Fruit fly (Drosophila melanogaster) whole organism, embryonic: ENCODE results near the gene Piezo.
A peak's percentile ranks its signal among the peaks of the same experiment; 100 is the strongest.

Experiments used
- CG11085 ChIP-seq: fragments of 200-800 bp; sonication (Bioruptor generic); IDR thresholded peaks from 2 replicates; pipeline ENCODE4 v1.3.6; 2022; ENCODE audit warnings: missing biosample characterization, missing genetic modification characterization
- CG13624 ChIP-seq: fragments of 200-800 bp; sonication (Bioruptor generic); optimal IDR thresholded peaks from 2 replicates; lab custom pipeline; 2016; ENCODE audit warnings: missing biosample characterization, missing genetic modification characterization
- CG14441 ChIP-seq: fragments of 200-800 bp; sonication (Bioruptor generic); IDR thresholded peaks from 2 replicates; pipeline ENCODE4 v1.3.6; 2022; ENCODE audit warnings: missing biosample characterization, missing genetic modification characterization
- CG17361 ChIP-seq: fragments of 200-800 bp; sonication (Bioruptor generic); IDR thresholded peaks from 3 replicates; pipeline ENCODE4 v1.3.6; 2022; ENCODE audit warnings: missing biosample characterization, missing genetic modification characterization
- CG18619 ChIP-seq: fragments of 200-800 bp; sonication (Bioruptor generic); optimal IDR thresholded peaks from 3 replicates; lab custom pipeline; 2017; ENCODE audit warnings: missing biosample characterization, mild to moderate bottlenecking, missing genetic modification characterization
- CG2875 ChIP-seq: fragments of 200-800 bp; sonication (Bioruptor generic); optimal IDR thresholded peaks from 2 replicates; lab custom pipeline; 2017; ENCODE audit warnings: missing biosample characterization, mild to moderate bottlenecking, missing genetic modification characterization, missing genetic modification reagents
- CG2889 ChIP-seq: fragments of 200-800 bp; sonication (Bioruptor generic); IDR thresholded peaks from 3 replicates; pipeline ENCODE4 v1.3.6; 2022; ENCODE audit warnings: missing biosample characterization, missing genetic modification characterization
- CG31224 ChIP-seq: fragments of 200-800 bp; sonication (Bioruptor generic); IDR thresholded peaks from 2 replicates; pipeline ENCODE4 v1.3.6; 2022; ENCODE audit warnings: missing biosample characterization, missing genetic modification characterization
- CG32772 ChIP-seq: fragments of 200-800 bp; sonication (Bioruptor generic); IDR thresholded peaks from 2 replicates; pipeline ENCODE4 v1.3.6; 2022; ENCODE audit warnings: missing biosample characterization, missing genetic modification characterization
- CG3726 ChIP-seq: fragments of 200-800 bp; sonication (Bioruptor generic); IDR thresholded peaks from 3 replicates; pipeline ENCODE4, ENCODE4 v1.3.6; 2022; ENCODE audit warnings: missing biosample characterization, missing genetic modification characterization
- CG3847 ChIP-seq: fragments of 200-800 bp; sonication (Bioruptor generic); IDR thresholded peaks from 2 replicates; pipeline ENCODE4 v1.3.6; 2022; ENCODE audit warnings: missing biosample characterization, missing genetic modification characterization
- CG4617 ChIP-seq: fragments of 200-800 bp; sonication (Bioruptor generic); optimal IDR thresholded peaks from 3 replicates; lab custom pipeline; 2016; ENCODE audit warnings: missing biosample characterization, missing genetic modification characterization, borderline replicate concordance
- CG7357 ChIP-seq: fragments of 200-800 bp; sonication (Bioruptor generic); IDR thresholded peaks from 3 replicates; pipeline ENCODE4 v1.3.6; 2022; ENCODE audit warnings: missing biosample characterization, missing genetic modification characterization
- CG8359 ChIP-seq: fragments of 200-800 bp; sonication (Bioruptor generic); optimal IDR thresholded peaks from 2 replicates; lab custom pipeline; 2017; ENCODE audit warnings: missing biosample characterization, mild to moderate bottlenecking, missing genetic modification characterization, borderline replicate concordance
- CG8944 ChIP-seq: fragments of 200-800 bp; sonication (Bioruptor generic); optimal IDR thresholded peaks from 3 replicates; lab custom pipeline; 2016; ENCODE audit warnings: missing biosample characterization, missing genetic modification characterization
- CG9609 ChIP-seq: fragments of 200-800 bp; sonication (Bioruptor generic); optimal IDR thresholded peaks from 3 replicates; lab custom pipeline; 2016; ENCODE audit warnings: missing biosample characterization, missing genetic modification characterization
- CTCF ChIP-seq: fragments of 200-800 bp; sonication (Bioruptor generic); optimal IDR thresholded peaks from 2 replicates; lab custom pipeline; 2017; ENCODE audit warnings: missing biosample characterization, mild to moderate bottlenecking, missing genetic modification characterization, moderate library complexity
- Deaf1 ChIP-seq: fragments of 200-800 bp; optimal IDR thresholded peaks from 3 replicates; lab custom pipeline; 2019; ENCODE audit warnings: missing biosample characterization, mild to moderate bottlenecking, missing genetic modification characterization, moderate library complexity
- Dfd ChIP-seq, 2 experiments: fragments of >200 bp; optimal IDR thresholded peaks; 2 replicates each; lab custom pipeline; 2017; ENCODE audit warnings: missing biosample characterization in 2 of 2, missing genetic modification characterization in 2 of 2
- Dip3 ChIP-seq: fragments of 200-800 bp; sonication (Bioruptor generic); optimal IDR thresholded peaks from 3 replicates; lab custom pipeline; 2016; ENCODE audit warnings: missing biosample characterization, missing genetic modification characterization
- H2.0 ChIP-seq: fragments of 200-800 bp; sonication (Bioruptor generic); IDR thresholded peaks from 2 replicates; pipeline ENCODE4 v1.3.6; 2022; ENCODE audit warnings: missing biosample characterization, missing genetic modification characterization
- Hand ChIP-seq: fragments of 200-800 bp; sonication (Bioruptor generic); optimal IDR thresholded peaks from 2 replicates; lab custom pipeline; 2017; ENCODE audit warnings: mild to moderate bottlenecking, missing biosample characterization, missing genetic modification reagents, missing genetic modification characterization
- Med ChIP-seq: fragments of 200-800 bp; sonication (Bioruptor generic); peaks from one replicate; lab custom pipeline; 2016; ENCODE audit warnings: missing biosample characterization, missing genetic modification characterization, mild to moderate bottlenecking, inconsistent platforms, moderate library complexity
- NC2α ChIP-seq: fragments of 200-800 bp; sonication (Bioruptor generic); optimal IDR thresholded peaks from 2 replicates; lab custom pipeline; 2016; ENCODE audit warnings: missing biosample characterization, missing genetic modification characterization
- Nf-YA ChIP-seq: fragments of 200-800 bp; sonication (Bioruptor generic); IDR thresholded peaks from 2 replicates; pipeline ENCODE4 v1.3.6; 2022; ENCODE audit warnings: missing biosample characterization, missing genetic modification characterization
- Rx ChIP-seq: fragments of 200-800 bp; sonication (Bioruptor generic); IDR thresholded peaks from 2 replicates; pipeline ENCODE4 v1.3.6; 2022; ENCODE audit warnings: missing biosample characterization, missing genetic modification characterization
- Sry-δ ChIP-seq: fragments of 200-800 bp; sonication (Bioruptor generic); optimal IDR thresholded peaks from 2 replicates; lab custom pipeline; 2016; ENCODE audit warnings: missing biosample characterization, missing genetic modification characterization
- al ChIP-seq: fragments of 200-800 bp; sonication (Bioruptor generic); IDR thresholded peaks from 2 replicates; pipeline ENCODE4 v1.3.6; 2022; ENCODE audit warnings: missing biosample characterization, missing genetic modification characterization
- ap ChIP-seq: fragments of 200-800 bp; sonication (Bioruptor generic); IDR thresholded peaks from 2 replicates; pipeline ENCODE4 v1.3.6; 2022; ENCODE audit warnings: missing biosample characterization, missing genetic modification characterization
- ato ChIP-seq: fragments of 200-800 bp; sonication (Bioruptor generic); IDR thresholded peaks from 2 replicates; pipeline ENCODE4 v1.3.6; 2022; ENCODE audit warnings: missing biosample characterization, missing genetic modification characterization; ENCODE audit not compliant: partially characterized antibody
- az2 ChIP-seq: fragments of 200-800 bp; sonication (Bioruptor generic); optimal IDR thresholded peaks from 3 replicates; lab custom pipeline; 2016; ENCODE audit warnings: missing biosample characterization, missing genetic modification characterization
- cad ChIP-seq: fragments of >200 bp; optimal IDR thresholded peaks from 2 replicates; lab custom pipeline; 2017; ENCODE audit warnings: missing biosample characterization, missing genetic modification characterization
- dan ChIP-seq: fragments of 200-800 bp; sonication (Bioruptor generic); IDR thresholded peaks from 2 replicates; pipeline ENCODE4 v1.3.6; 2022; ENCODE audit warnings: missing biosample characterization, missing genetic modification characterization
- ems ChIP-seq: fragments of 200-800 bp; sonication (Bioruptor generic); optimal IDR thresholded peaks from 3 replicates; lab custom pipeline; 2016; ENCODE audit warnings: missing biosample characterization, missing genetic modification characterization
- eve ChIP-seq, 2 experiments: fragments of >200 bp; optimal IDR thresholded peaks; 2 replicates each; lab custom pipeline; 2017; ENCODE audit warnings: missing biosample characterization in 2 of 2, missing genetic modification characterization in 2 of 2
- h ChIP-seq: fragments of >200 bp; optimal IDR thresholded peaks from 2 replicates; lab custom pipeline; 2017
- ham ChIP-seq: fragments of 200-800 bp; sonication (Bioruptor generic); IDR thresholded peaks from 2 replicates; pipeline ENCODE4 v1.3.6; 2022; ENCODE audit warnings: missing biosample characterization, missing genetic modification characterization
- inv ChIP-seq: fragments of 200-800 bp; sonication (Bioruptor generic); IDR thresholded peaks from 2 replicates; pipeline ENCODE4 v1.3.6; 2022; ENCODE audit warnings: missing biosample characterization, missing genetic modification characterization; ENCODE audit not compliant: partially characterized antibody
- lbe ChIP-seq: fragments of 200-800 bp; sonication (Bioruptor generic); optimal IDR thresholded peaks from 2 replicates; lab custom pipeline; 2016; ENCODE audit warnings: missing biosample characterization, mild to moderate bottlenecking, missing genetic modification characterization
- nom ChIP-seq: fragments of 200-800 bp; sonication (Bioruptor generic); optimal IDR thresholded peaks from 2 replicates; lab custom pipeline; 2017; ENCODE audit warnings: missing biosample characterization, missing genetic modification characterization, mild to moderate bottlenecking, moderate library complexity, missing genetic modification reagents
- org-1 ChIP-seq: fragments of 200-800 bp; sonication (Bioruptor generic); optimal IDR thresholded peaks from 2 replicates; lab custom pipeline; 2017; ENCODE audit warnings: missing biosample characterization, missing genetic modification characterization
- pho ChIP-seq: fragments of 200-800 bp; sonication (Bioruptor generic); optimal IDR thresholded peaks from 2 replicates; lab custom pipeline; 2016; ENCODE audit warnings: missing biosample characterization, missing genetic modification characterization
- pnt ChIP-seq: fragments of 200-800 bp; sonication (Bioruptor generic); optimal IDR thresholded peaks from 3 replicates; lab custom pipeline; 2016; ENCODE audit warnings: missing biosample characterization, missing genetic modification characterization
- run ChIP-seq: fragments of 200-800 bp; sonication (Bioruptor generic); optimal IDR thresholded peaks from 3 replicates; lab custom pipeline; 2018; ENCODE audit warnings: missing biosample characterization, mild to moderate bottlenecking, missing genetic modification characterization
- seq ChIP-seq: fragments of 200-800 bp; sonication (Bioruptor generic); IDR thresholded peaks from 2 replicates; pipeline ENCODE4 v1.3.6; 2022; ENCODE audit warnings: missing biosample characterization, missing genetic modification characterization
- sima ChIP-seq: fragments of 200-800 bp; sonication (Bioruptor generic); optimal IDR thresholded peaks from 2 replicates; lab custom pipeline; 2016; ENCODE audit warnings: missing biosample characterization, missing genetic modification characterization
- so ChIP-seq: fragments of 200-800 bp; sonication (Bioruptor generic); IDR thresholded peaks from 3 replicates; pipeline ENCODE4 v1.3.6; 2022; ENCODE audit warnings: missing biosample characterization, missing genetic modification characterization
- sob ChIP-seq: fragments of 200-800 bp; sonication (Bioruptor generic); IDR thresholded peaks from 2 replicates; pipeline ENCODE4 v1.3.6; 2022; ENCODE audit warnings: missing biosample characterization, missing genetic modification characterization
- stc ChIP-seq: fragments of 200-800 bp; sonication (Bioruptor generic); IDR thresholded peaks from 2 replicates; pipeline ENCODE4 v1.3.6; 2022; ENCODE audit warnings: missing biosample characterization, missing genetic modification characterization
- tin ChIP-seq: fragments of 200-800 bp; sonication (Bioruptor generic); optimal IDR thresholded peaks from 3 replicates; lab custom pipeline; 2016; ENCODE audit warnings: missing biosample characterization, missing genetic modification characterization
- tio ChIP-seq: fragments of 200-800 bp; sonication (Bioruptor generic); optimal IDR thresholded peaks from 2 replicates; lab custom pipeline; 2017; ENCODE audit warnings: missing biosample characterization, missing genetic modification characterization, inconsistent platforms
- ttk ChIP-seq: fragments of 200-800 bp; sonication (Bioruptor generic); IDR thresholded peaks from 2 replicates; pipeline ENCODE4 v2.1.2; 2022; ENCODE audit warnings: missing biosample characterization, missing genetic modification characterization
- tx ChIP-seq: fragments of 200-800 bp; sonication (Bioruptor generic); optimal IDR thresholded peaks from 2 replicates; lab custom pipeline; 2016; ENCODE audit warnings: missing biosample characterization, missing genetic modification characterization

Gene Piezo

DNA sequence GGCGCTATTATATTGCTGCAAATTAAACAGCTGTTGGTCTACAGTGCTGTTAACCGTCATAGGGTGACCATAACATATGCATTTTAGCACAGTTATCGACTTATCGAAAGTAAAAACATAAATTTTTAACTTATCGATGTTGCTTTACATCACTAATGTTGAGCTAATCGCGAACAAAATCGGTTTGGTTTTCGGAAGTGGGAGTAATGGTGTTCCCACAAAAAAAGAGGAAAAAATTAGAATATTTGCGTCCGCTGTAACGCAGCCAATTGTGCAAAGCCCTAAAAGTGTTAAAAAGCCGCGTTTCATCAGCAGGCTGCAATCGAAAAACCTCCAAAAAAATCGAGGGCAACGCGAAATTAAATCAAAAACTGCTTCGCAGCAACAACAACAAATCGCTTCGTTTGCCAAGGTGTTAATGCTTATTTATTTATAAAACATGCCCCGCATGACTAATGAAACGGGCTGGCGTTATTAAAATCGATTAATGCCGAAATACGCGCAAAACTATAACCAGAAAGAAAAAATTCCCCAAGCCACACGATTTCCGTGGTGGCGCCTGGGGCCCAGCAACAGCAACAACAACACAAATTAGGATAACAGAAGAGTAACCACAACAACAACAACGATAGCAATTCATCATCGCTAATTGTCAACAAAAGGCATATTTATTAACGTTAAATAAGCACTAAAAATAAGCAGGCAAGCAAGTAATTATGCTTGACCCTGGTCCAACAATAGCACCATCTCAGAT lies 35.8 kb upstream of the Piezo start, which contains the start of the genes CG12375 and CG8668 (continued):
- TF ChIP-seq tin, result no peak
- TF ChIP-seq Rx (GFP tag; lab: Robert Waterston, UW), result no peak
- no peak for TF ChIP-seq CG11085 (GFP tag; lab: Robert Waterston, UW)
- peak; percentile 28 for TF ChIP-seq CG13624
- TF ChIP-seq pho (GFP tag; lab: Kevin White, UChicago), result no peak
- TF ChIP-seq cad (GFP tag; lab: Kevin White, UChicago), result no peak
- no peak for TF ChIP-seq so (GFP tag; lab: Robert Waterston, UW)
- TF ChIP-seq h (lab: Kevin White, UChicago), result no peak
- no peak for TF ChIP-seq eve (GFP tag; optimal IDR thresholded peaks at IDR 0.05; lab: Kevin White, UChicago)
- no peak for TF ChIP-seq seq (GFP tag; lab: Robert Waterston, UW)
- TF ChIP-seq CG9609 (GFP tag; lab: Kevin White, UChicago), result no peak
- TF ChIP-seq CG2889 (GFP tag; lab: Robert Waterston, UW), result no peak
- no peak for TF ChIP-seq ttk
- TF ChIP-seq CG32772, result no peak
- no peak for TF ChIP-seq tx (GFP tag; lab: Kevin White, UChicago)
- TF ChIP-seq CG14441 (GFP tag; lab: Robert Waterston, UW), result no peak
- no peak for TF ChIP-seq org-1 (GFP tag; lab: Kevin White, UChicago)
- TF ChIP-seq ato (GFP tag; lab: Robert Waterston, UW), result peak; percentile 79
- TF ChIP-seq Hand (GFP tag; lab: Kevin White, UChicago), result no peak
- no peak for TF ChIP-seq ems
- TF ChIP-seq pnt, result no peak
- peak; percentile 22 for TF ChIP-seq CTCF
- TF ChIP-seq Dip3 (GFP tag; lab: Kevin White, UChicago), result no peak
- peak; percentile 22 for TF ChIP-seq lbe (GFP tag; lab: Kevin White, UChicago)
- TF ChIP-seq Sry-δ (GFP tag; lab: Kevin White, UChicago), result peak; percentile 92
- TF ChIP-seq sima, result no peak
- TF ChIP-seq CG7357 (GFP tag; lab: Robert Waterston, UW), result no peak
- TF ChIP-seq inv (GFP tag; lab: Robert Waterston, UW), result peak; percentile 51
- no peak for TF ChIP-seq ap
- TF ChIP-seq az2, result no peak
- no peak for TF ChIP-seq al (GFP tag; lab: Robert Waterston, UW)
- TF ChIP-seq CG4617, result peak; percentile 77
- no peak for TF ChIP-seq CG2875 (GFP tag; lab: Kevin White, UChicago)
- TF ChIP-seq CG8359 (GFP tag; lab: Kevin White, UChicago), result no peak
- no peak for TF ChIP-seq stc (GFP tag; lab: Robert Waterston, UW)
- no peak for TF ChIP-seq run (tag; lab: Kevin White, UChicago)
- no peak for TF ChIP-seq sob (GFP tag; lab: Robert Waterston, UW)
- TF ChIP-seq NC2α (GFP tag; lab: Kevin White, UChicago), result no peak
- no peak for TF ChIP-seq CG3726 (GFP tag; lab: Robert Waterston, UW)
- no peak for TF ChIP-seq nom (GFP tag; lab: Kevin White, UChicago)
- TF ChIP-seq ham (GFP tag; lab: Robert Waterston, UW), result no peak
- TF ChIP-seq tio, result no peak
- no peak for TF ChIP-seq Dfd (GFP tag; optimal IDR thresholded peaks at IDR 0.05; lab: Kevin White, UChicago)
- no peak for TF ChIP-seq Nf-YA
- TF ChIP-seq CG8944 (GFP tag; lab: Kevin White, UChicago), result no peak
- peak; percentile 79 for TF ChIP-seq Med (GFP tag; lab: Kevin White, UChicago)
- TF ChIP-seq CG18619 (GFP tag; lab: Kevin White, UChicago), result no peak
- no peak for TF ChIP-seq CG31224
- no peak; the same call in 2 of the 3 replicates for TF ChIP-seq CG17361 (GFP tag; lab: Robert Waterston, UW)
- no peak for TF ChIP-seq H2.0 (GFP tag; lab: Robert Waterston, UW)
- TF ChIP-seq Deaf1 (tag; lab: Kevin White, UChicago), result no peak
- no peak for TF ChIP-seq CG3847 (GFP tag; lab: Robert Waterston, UW)
- no peak for TF ChIP-seq dan (GFP tag; lab: Robert Waterston, UW)
